Fruit fly (Drosophila melanogaster): ENCODE results near the gene Rdl.

DNA sequence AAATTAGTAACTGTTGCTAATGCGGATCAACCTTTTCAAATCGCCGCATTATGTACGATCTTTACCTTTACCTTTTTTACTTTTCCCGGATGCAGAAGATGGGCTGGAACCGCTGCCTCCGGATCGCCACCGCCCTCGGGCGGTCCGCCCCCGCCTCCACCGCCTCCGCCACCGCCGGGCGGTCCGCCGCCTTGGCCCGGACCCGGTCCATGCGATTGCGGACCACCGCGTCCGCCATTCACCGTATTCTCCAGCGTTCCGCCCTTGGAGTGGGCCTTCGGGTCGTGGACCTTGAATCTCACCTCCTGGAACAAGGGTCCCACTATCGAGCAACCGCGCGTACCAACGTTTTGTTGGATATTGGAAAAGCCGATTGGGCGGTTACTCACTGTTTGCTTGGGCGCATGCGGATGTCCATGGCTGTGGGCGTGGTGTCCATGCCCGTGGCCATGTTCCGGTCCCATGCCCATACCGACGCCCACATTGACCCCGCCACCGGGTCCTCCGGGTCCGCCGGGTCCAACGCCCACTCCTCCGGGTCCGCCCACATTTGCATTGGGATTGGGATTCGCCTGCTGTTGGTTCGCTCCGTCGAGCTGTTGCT, 30.7 kb downstream of the Rdl start:
- TF ChIP-seq CG9948 (tag; optimal IDR thresholded peaks at IDR 0.05): no peak
- no peak for TF ChIP-seq Pif1A (GFP tag; optimal IDR thresholded peaks at IDR 0.05)
- no peak for TF ChIP-seq rn (GFP tag; IDR thresholded peaks at IDR 0.05)
- no peak for TF ChIP-seq D1 (tag; optimal IDR thresholded peaks at IDR 0.05)
- no peak for TF ChIP-seq gl (tag; optimal IDR thresholded peaks at IDR 0.05)
- no peak for TF ChIP-seq CG8159 (tag; optimal IDR thresholded peaks at IDR 0.05)
- no peak for TF ChIP-seq CG4496 (GFP tag; IDR thresholded peaks at IDR 0.05)
- TF ChIP-seq Snoo (tag; optimal IDR thresholded peaks at IDR 0.05): no peak
- no peak for TF ChIP-seq CG14655 (GFP tag; optimal IDR thresholded peaks at IDR 0.05)
- no peak for TF ChIP-seq CG10348 (GFP tag; IDR thresholded peaks at IDR 0.05)
- no peak for TF ChIP-seq EcR (GFP tag; optimal IDR thresholded peaks at IDR 0.05)
- TF ChIP-seq CG12605 (GFP tag; IDR thresholded peaks at IDR 0.05): no peak
- no peak for TF ChIP-seq CG15710 (tag; optimal IDR thresholded peaks at IDR 0.05)

Data from whole organism, pupa.